Fruit fly (Drosophila melanogaster) whole organism, embryonic: ENCODE data around the gene CG43116.

Experiments used
- Blimp-1 ChIP-seq: fragments of 200-800 bp; sonication (Bioruptor generic); optimal IDR thresholded peaks from 3 replicates; lab custom pipeline; 2018; ENCODE audit warnings: missing biosample characterization, missing genetic modification characterization, mild to moderate bottlenecking, moderate library complexity, missing genetic modification reagents
- CG10321 ChIP-seq: fragments of 200-800 bp; sonication (Bioruptor generic); IDR thresholded peaks from 2 replicates; pipeline ENCODE4 v1.3.6; 2022; ENCODE audit warnings: missing biosample characterization, missing genetic modification characterization
- CG10366 ChIP-seq: fragments of 200-800 bp; sonication (Bioruptor generic); IDR thresholded peaks from 2 replicates; pipeline ENCODE4 v1.3.6; 2022; ENCODE audit warnings: missing biosample characterization, missing genetic modification characterization
- CG10543 ChIP-seq: fragments of 200-800 bp; sonication (Bioruptor generic); optimal IDR thresholded peaks from 3 replicates; lab custom pipeline; 2017; ENCODE audit warnings: missing biosample characterization, mild to moderate bottlenecking, missing genetic modification characterization, moderate library complexity
- CG10654 ChIP-seq: fragments of 200-800 bp; sonication (Bioruptor generic); optimal IDR thresholded peaks from 2 replicates; lab custom pipeline; 2016; ENCODE audit warnings: missing biosample characterization, missing genetic modification characterization
- CG11085 ChIP-seq: fragments of 200-800 bp; sonication (Bioruptor generic); IDR thresholded peaks from 2 replicates; pipeline ENCODE4 v1.3.6; 2022; ENCODE audit warnings: missing biosample characterization, missing genetic modification characterization
- CG11247 ChIP-seq: fragments of 200-800 bp; sonication (Bioruptor generic); IDR thresholded peaks from 2 replicates; pipeline ENCODE4 v1.3.6; 2022; ENCODE audit warnings: missing biosample characterization, missing genetic modification characterization
- CG12071 ChIP-seq: fragments of 200-800 bp; sonication (Bioruptor generic); optimal IDR thresholded peaks from 3 replicates; lab custom pipeline; 2018; ENCODE audit warnings: missing biosample characterization, mild to moderate bottlenecking, missing genetic modification characterization
- CG12391 ChIP-seq: fragments of 200-800 bp; sonication (Bioruptor generic); optimal IDR thresholded peaks from 3 replicates; lab custom pipeline; 2018; ENCODE audit warnings: missing biosample characterization, mild to moderate bottlenecking, missing genetic modification characterization, moderate library complexity
- CG13775 ChIP-seq: fragments of 200-800 bp; sonication (Bioruptor generic); optimal IDR thresholded peaks from 3 replicates; lab custom pipeline; 2017; ENCODE audit warnings: missing biosample characterization, mild to moderate bottlenecking, missing genetic modification characterization
- CG1602 ChIP-seq: fragments of 200-800 bp; sonication (Bioruptor generic); optimal IDR thresholded peaks from 3 replicates; lab custom pipeline; 2016; ENCODE audit warnings: missing biosample characterization, missing genetic modification characterization
- CG16815 ChIP-seq: fragments of 200-800 bp; sonication (Bioruptor generic); optimal IDR thresholded peaks from 3 replicates; lab custom pipeline; 2017; ENCODE audit warnings: missing biosample characterization, mild to moderate bottlenecking, missing genetic modification characterization
- CG16863 ChIP-seq: fragments of 200-800 bp; sonication (Bioruptor generic); optimal IDR thresholded peaks from 3 replicates; lab custom pipeline; 2016; ENCODE audit warnings: missing biosample characterization, missing genetic modification characterization
- CG17361 ChIP-seq: fragments of 200-800 bp; sonication (Bioruptor generic); IDR thresholded peaks from 3 replicates; pipeline ENCODE4 v1.3.6; 2022; ENCODE audit warnings: missing biosample characterization, missing genetic modification characterization
- CG17385 ChIP-seq: fragments of 200-800 bp; sonication (Bioruptor generic); optimal IDR thresholded peaks from 3 replicates; lab custom pipeline; 2018; ENCODE audit warnings: missing biosample characterization, mild to moderate bottlenecking, missing genetic modification characterization
- CG17568 ChIP-seq: fragments of 200-800 bp; sonication (Bioruptor generic); optimal IDR thresholded peaks from 2 replicates; lab custom pipeline; 2018; ENCODE audit warnings: missing biosample characterization, mild to moderate bottlenecking, missing genetic modification characterization, moderate library complexity
- CG17912 ChIP-seq: fragments of 200-800 bp; sonication (Bioruptor generic); optimal IDR thresholded peaks from 2 replicates; lab custom pipeline; 2018; ENCODE audit warnings: missing biosample characterization, mild to moderate bottlenecking, missing genetic modification characterization
- CG2678 ChIP-seq: fragments of 200-800 bp; sonication (Bioruptor generic); optimal IDR thresholded peaks from 3 replicates; lab custom pipeline; 2019; ENCODE audit warnings: missing biosample characterization, mild to moderate bottlenecking, missing genetic modification characterization, moderate library complexity
- CG33557 ChIP-seq: fragments of 200-800 bp; sonication (Bioruptor generic); optimal IDR thresholded peaks from 2 replicates; lab custom pipeline; 2019; ENCODE audit warnings: missing biosample characterization, mild to moderate bottlenecking, missing genetic modification characterization, moderate library complexity
- CG3838 ChIP-seq: fragments of 200-800 bp; sonication (Bioruptor generic); optimal IDR thresholded peaks from 3 replicates; lab custom pipeline; 2016; ENCODE audit warnings: missing biosample characterization, missing genetic modification characterization
- CG6175 ChIP-seq: fragments of 200-800 bp; sonication (Bioruptor generic); IDR thresholded peaks from 3 replicates; pipeline ENCODE4 v1.3.6; 2022; ENCODE audit warnings: missing biosample characterization, missing genetic modification characterization
- CG6272 ChIP-seq: fragments of 200-800 bp; sonication (Bioruptor generic); IDR thresholded peaks from 2 replicates; pipeline ENCODE4 v1.3.6; 2022; ENCODE audit warnings: missing biosample characterization, missing genetic modification characterization
- CG7271 ChIP-seq: fragments of 200-800 bp; sonication (Bioruptor generic); optimal IDR thresholded peaks from 2 replicates; lab custom pipeline; 2018; ENCODE audit warnings: missing biosample characterization, mild to moderate bottlenecking, missing genetic modification characterization, moderate library complexity
- CG7928 ChIP-seq: fragments of 200-800 bp; sonication (Bioruptor generic); optimal IDR thresholded peaks from 2 replicates; lab custom pipeline; 2017; ENCODE audit warnings: missing biosample characterization, mild to moderate bottlenecking, missing genetic modification characterization
- Camta ChIP-seq: fragments of 200-800 bp; sonication (Bioruptor generic); optimal IDR thresholded peaks from 2 replicates; lab custom pipeline; 2016; ENCODE audit warnings: missing biosample characterization, missing genetic modification characterization
- Chrac-16 ChIP-seq: fragments of 200-800 bp; sonication (Bioruptor generic); optimal IDR thresholded peaks from 3 replicates; lab custom pipeline; 2016; ENCODE audit warnings: missing biosample characterization, missing genetic modification characterization
- HLH3B ChIP-seq: fragments of 200-800 bp; sonication (Bioruptor generic); IDR thresholded peaks from 2 replicates; pipeline ENCODE4 v1.3.6; 2022; ENCODE audit warnings: missing biosample characterization, missing genetic modification characterization
- HmgD ChIP-seq: fragments of 200-800 bp; sonication (Bioruptor generic); optimal IDR thresholded peaks from 3 replicates; lab custom pipeline; 2016; ENCODE audit warnings: missing biosample characterization, missing genetic modification characterization
- Max ChIP-seq: fragments of 200-800 bp; sonication (Bioruptor generic); optimal IDR thresholded peaks from 2 replicates; lab custom pipeline; 2016; ENCODE audit warnings: missing biosample characterization, mild to moderate bottlenecking, missing genetic modification characterization
- Optix ChIP-seq: fragments of 200-800 bp; sonication (Bioruptor generic); IDR thresholded peaks from 3 replicates; pipeline ENCODE4 v1.3.6; 2022; ENCODE audit warnings: missing biosample characterization, missing genetic modification characterization
- Ravus ChIP-seq: fragments of 200-800 bp; sonication (Bioruptor generic); IDR thresholded peaks from 2 replicates; pipeline ENCODE4 v1.3.6; 2022; ENCODE audit warnings: missing biosample characterization, missing genetic modification characterization
- Sry-δ ChIP-seq: fragments of 200-800 bp; sonication (Bioruptor generic); optimal IDR thresholded peaks from 2 replicates; lab custom pipeline; 2016; ENCODE audit warnings: missing biosample characterization, missing genetic modification characterization
- Ssrp ChIP-seq: fragments of 200-800 bp; sonication (Bioruptor generic); optimal IDR thresholded peaks from 2 replicates; lab custom pipeline; 2018; ENCODE audit warnings: missing biosample characterization, mild to moderate bottlenecking, missing genetic modification characterization, moderate library complexity
- Stat92E ChIP-seq, 3 experiments: fragments of >200 bp in 2 of 3; fragments of 200-800 bp in 1 of 3; sonication (Bioruptor generic) in 1 of 3; optimal IDR thresholded peaks; 2 replicates each; lab custom pipeline; 2017 to 2019; ENCODE audit warnings: missing biosample characterization in 3 of 3, missing genetic modification characterization in 3 of 3, mild to moderate bottlenecking in 1 of 3, moderate library complexity in 1 of 3
- ab ChIP-seq: fragments of 200-800 bp; sonication (Bioruptor generic); optimal IDR thresholded peaks from 2 replicates; lab custom pipeline; 2016; ENCODE audit warnings: missing biosample characterization, missing genetic modification characterization
- btn ChIP-seq: fragments of 200-800 bp; sonication (Bioruptor generic); optimal IDR thresholded peaks from 2 replicates; lab custom pipeline; 2016; ENCODE audit warnings: missing biosample characterization, missing genetic modification characterization
- chinmo ChIP-seq: fragments of 200-800 bp; sonication (Bioruptor generic); IDR thresholded peaks from 4 replicates; pipeline ENCODE4 v1.3.6; 2022; ENCODE audit warnings: missing biosample characterization, missing genetic modification characterization; ENCODE audit not compliant: partially characterized antibody
- crc ChIP-seq: fragments of 200-800 bp; sonication (Bioruptor generic); optimal IDR thresholded peaks from 2 replicates; lab custom pipeline; 2016; ENCODE audit warnings: missing biosample characterization, missing genetic modification characterization
- crol ChIP-seq: fragments of 200-800 bp; sonication (Bioruptor generic); IDR thresholded peaks from 2 replicates; pipeline ENCODE4 v1.3.6; 2022; ENCODE audit warnings: missing biosample characterization, missing genetic modification characterization
- dmrt99B ChIP-seq: fragments of 200-800 bp; sonication (Bioruptor generic); optimal IDR thresholded peaks from 2 replicates; lab custom pipeline; 2018; ENCODE audit warnings: missing biosample characterization, mild to moderate bottlenecking, missing genetic modification characterization, moderate library complexity
- ind ChIP-seq: fragments of 200-800 bp; sonication (Bioruptor generic); optimal IDR thresholded peaks from 3 replicates; lab custom pipeline; 2016; ENCODE audit warnings: missing biosample characterization, missing genetic modification characterization
- inv ChIP-seq: fragments of 200-800 bp; sonication (Bioruptor generic); IDR thresholded peaks from 2 replicates; pipeline ENCODE4 v1.3.6; 2022; ENCODE audit warnings: missing biosample characterization, missing genetic modification characterization; ENCODE audit not compliant: partially characterized antibody
- knrl ChIP-seq: fragments of 200-800 bp; sonication (Bioruptor generic); IDR thresholded peaks from 3 replicates; pipeline ENCODE4 v1.3.6; 2022; ENCODE audit warnings: missing biosample characterization, missing genetic modification characterization; ENCODE audit not compliant: partially characterized antibody
- onecut ChIP-seq: fragments of 200-800 bp; sonication (Bioruptor generic); IDR thresholded peaks from 2 replicates; pipeline ENCODE4 v1.3.6; 2022; ENCODE audit warnings: missing biosample characterization, missing genetic modification characterization
- otp ChIP-seq: fragments of 200-800 bp; sonication (Bioruptor generic); IDR thresholded peaks from 3 replicates; pipeline ENCODE4, ENCODE4 v1.3.6; 2022; ENCODE audit warnings: missing biosample characterization, missing genetic modification characterization
- peb ChIP-seq: fragments of 200-800 bp; sonication (Bioruptor generic); IDR thresholded peaks from 2 replicates; pipeline ENCODE4 v1.3.6; 2022; ENCODE audit warnings: missing biosample characterization, missing genetic modification characterization
- seq ChIP-seq: fragments of 200-800 bp; sonication (Bioruptor generic); IDR thresholded peaks from 2 replicates; pipeline ENCODE4 v1.3.6; 2022; ENCODE audit warnings: missing biosample characterization, missing genetic modification characterization
- tll ChIP-seq, 2 experiments: fragments of 200-800 bp in 1 of 2; fragments of >200 bp in 1 of 2; sonication (Bioruptor generic) in 1 of 2; optimal IDR thresholded peaks; 2 replicates each; lab custom pipeline; 2017 to 2019; ENCODE audit warnings: missing biosample characterization in 2 of 2, missing genetic modification characterization in 2 of 2, mild to moderate bottlenecking in 1 of 2, moderate library complexity in 1 of 2

Gene CG43116

DNA sequence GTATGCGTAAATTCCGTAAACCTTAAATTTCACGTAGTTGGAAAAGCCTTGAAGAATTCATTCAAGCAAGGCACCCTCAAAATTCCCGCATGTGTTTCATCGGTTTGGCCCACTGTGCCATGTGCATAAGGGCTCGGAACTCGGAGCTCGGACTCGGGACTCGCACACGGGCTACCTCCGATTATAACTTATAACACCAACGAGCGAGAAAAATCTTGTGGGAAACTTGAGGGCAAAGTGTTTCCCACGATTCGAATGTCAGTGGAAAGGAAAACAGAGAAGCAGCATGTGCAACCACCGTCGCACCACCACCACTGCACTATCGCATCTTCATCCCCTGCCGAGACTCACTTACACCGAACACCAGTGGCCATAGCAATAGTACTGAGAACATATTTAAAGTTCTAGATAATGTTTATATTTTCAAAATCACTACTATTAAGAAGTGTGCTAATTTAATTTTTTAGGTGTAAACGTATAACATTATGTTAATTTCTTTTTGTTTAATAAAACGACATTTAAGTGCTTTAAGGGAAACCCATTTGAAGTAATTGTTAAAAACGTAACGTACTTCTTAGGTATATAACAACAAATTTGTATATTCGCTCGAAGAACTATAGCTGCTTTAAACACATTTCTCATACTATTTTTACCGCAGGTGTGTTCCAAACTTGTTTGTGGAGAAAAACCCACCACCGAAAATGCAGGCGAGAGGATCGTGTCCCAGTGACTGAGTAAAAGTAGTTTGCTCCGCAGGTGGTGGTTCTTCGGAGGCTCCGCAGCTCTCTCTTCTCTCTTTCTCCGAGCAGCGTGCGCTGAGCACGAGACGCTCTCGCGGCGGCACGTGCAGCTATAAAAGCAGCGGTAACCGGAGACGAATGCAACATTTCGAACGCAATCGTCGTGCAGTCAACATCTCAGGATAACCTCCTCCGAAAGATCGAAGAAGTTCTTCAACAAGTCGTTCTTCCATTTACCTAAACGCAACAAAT, 39.7 kb upstream of the CG43116 start (continued):
- TF ChIP-seq crc: peak; percentile 52
- TF ChIP-seq tll (GFP tag; optimal IDR thresholded peaks at IDR 0.05; lab: Kevin White, UChicago): peak in 1 of 2 experiments; percentile 61
- peak; percentile 86 for TF ChIP-seq Chrac-16
- peak; percentile 55 for TF ChIP-seq ind (GFP tag; lab: Kevin White, UChicago)
- no peak for TF ChIP-seq crol (GFP tag; lab: Robert Waterston, UW)
- TF ChIP-seq CG10366: no peak; the same call in 1 of the 2 replicates
- TF ChIP-seq CG10321 (GFP tag; lab: Robert Waterston, UW): no peak
- peak; percentile 56 for TF ChIP-seq CG12071 (GFP tag; lab: Kevin White, UChicago)
- TF ChIP-seq CG33557 (GFP tag; lab: Kevin White, UChicago): peak; percentile 100
- TF ChIP-seq CG11247 (GFP tag; lab: Robert Waterston, UW): no peak
- TF ChIP-seq CG10543: peak; percentile 62
- TF ChIP-seq Ravus (GFP tag; lab: Robert Waterston, UW): no peak
- TF ChIP-seq CG1602 (GFP tag; lab: Kevin White, UChicago): peak; percentile 89
- peak; percentile 95 for TF ChIP-seq CG2678 (tag; lab: Kevin White, UChicago)
- peak; percentile 98 for TF ChIP-seq CG17361 (GFP tag; lab: Robert Waterston, UW)
- no peak for TF ChIP-seq CG6175 (GFP tag; lab: Robert Waterston, UW)
- TF ChIP-seq Camta (GFP tag; lab: Kevin White, UChicago): peak; percentile 76
- TF ChIP-seq inv: no peak
- peak; percentile 94 for TF ChIP-seq CG16815 (GFP tag; lab: Kevin White, UChicago)
- TF ChIP-seq chinmo (GFP tag; lab: Robert Waterston, UW): no peak
- TF ChIP-seq Sry-δ (GFP tag; lab: Kevin White, UChicago): no peak
- peak; percentile 93 for TF ChIP-seq dmrt99B (tag; lab: Kevin White, UChicago)
- peak; percentile 52; the same call in 1 of the 3 replicates for TF ChIP-seq otp (GFP tag; lab: Robert Waterston, UW)
- no peak for TF ChIP-seq Optix
- peak; percentile 53 for TF ChIP-seq CG10654 (GFP tag; lab: Kevin White, UChicago)
- peak; percentile 83 for TF ChIP-seq onecut (GFP tag; lab: Robert Waterston, UW)
- TF ChIP-seq CG7271: peak; percentile 90
- TF ChIP-seq seq (GFP tag; lab: Robert Waterston, UW): peak; percentile 49
- TF ChIP-seq CG7928 (GFP tag; lab: Kevin White, UChicago): no peak
- TF ChIP-seq CG17568 (GFP tag; lab: Kevin White, UChicago): peak; percentile 82
- no peak for TF ChIP-seq CG11085 (GFP tag; lab: Robert Waterston, UW)
- TF ChIP-seq Ssrp (tag; lab: Kevin White, UChicago): peak; percentile 96
- peak; percentile 66 for TF ChIP-seq btn (GFP tag; lab: Kevin White, UChicago)
- peak; percentile 61 for TF ChIP-seq peb (GFP tag; lab: Robert Waterston, UW)
- no peak for TF ChIP-seq CG17912 (GFP tag; lab: Kevin White, UChicago)
- TF ChIP-seq CG6272 (GFP tag; lab: Robert Waterston, UW): no peak
- TF ChIP-seq CG12391 (tag; lab: Kevin White, UChicago): peak; percentile 97
- TF ChIP-seq Stat92E (GFP tag; optimal IDR thresholded peaks at IDR 0.05; lab: Kevin White, UChicago): peak in 1 of 3 experiments; percentile 99
- TF ChIP-seq Max: peak; percentile 40
- 0 out of 3 replicates have a peak, but pooled peaks have one; percentile 16 for TF ChIP-seq knrl (GFP tag; lab: Robert Waterston, UW)
- TF ChIP-seq ab (GFP tag; lab: Kevin White, UChicago): no peak
- TF ChIP-seq HmgD (GFP tag; lab: Kevin White, UChicago): no peak
- peak; percentile 94 for TF ChIP-seq Blimp-1 (GFP tag; lab: Kevin White, UChicago)
- TF ChIP-seq CG17385 (GFP tag; lab: Kevin White, UChicago): peak; percentile 87
- TF ChIP-seq CG16863: peak; percentile 68
- TF ChIP-seq CG3838: peak; percentile 36
- peak; percentile 62 for TF ChIP-seq HLH3B (GFP tag; lab: Robert Waterston, UW)
- peak; percentile 91 for TF ChIP-seq CG13775
